Fruit fly (Drosophila melanogaster): Measurements from ENCODE around the gene Ipp.

Gene Ipp

DNA sequence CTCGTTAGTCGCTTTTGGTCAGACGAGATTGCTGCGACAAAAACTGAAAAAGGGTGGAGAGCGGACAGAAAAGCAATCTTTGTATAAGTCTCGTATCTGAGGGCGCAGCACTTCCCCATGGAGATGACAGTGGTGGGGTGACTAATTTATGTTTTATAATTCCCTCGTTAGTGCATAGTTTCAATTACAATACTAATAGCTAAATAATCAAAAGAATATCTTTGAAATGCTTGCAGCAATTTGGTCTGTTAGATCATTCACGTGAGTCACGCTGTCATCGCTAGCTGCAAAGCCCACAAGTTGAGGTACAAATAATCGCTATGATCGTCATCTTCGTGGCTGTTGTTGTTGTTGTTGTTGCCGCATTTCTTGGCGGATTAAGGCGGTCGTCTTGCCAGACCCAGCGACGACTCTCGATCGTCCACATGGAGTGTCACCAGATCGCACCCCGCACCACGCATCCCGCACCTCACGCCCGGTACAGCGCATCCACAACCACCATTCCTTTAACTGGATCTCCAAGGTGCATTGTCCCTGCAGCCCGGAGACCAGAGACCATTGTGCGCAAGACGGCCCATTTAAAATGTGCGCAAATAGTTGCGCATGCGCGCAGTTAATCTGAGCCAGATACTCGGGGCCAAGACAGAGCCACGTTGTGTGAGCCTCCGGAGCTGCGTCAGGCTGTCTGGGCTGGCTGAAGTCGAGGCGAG is 36.6 kb upstream of the Ipp start (continued):
- no peak for TF ChIP-seq CG6654 (GFP tag; optimal IDR thresholded peaks at IDR 0.05)
- TF ChIP-seq Doc3 (GFP tag; IDR thresholded peaks at IDR 0.05; ENCODE audit: partially characterized antibody), result peak; percentile 64
- TF ChIP-seq pita (GFP tag; optimal IDR thresholded peaks at IDR 0.05), result no peak
- no peak for TF ChIP-seq toy (GFP tag; IDR thresholded peaks at IDR 0.05)
- no peak for TF ChIP-seq CG13775 (GFP tag; optimal IDR thresholded peaks at IDR 0.05)
- no peak for TF ChIP-seq salm (tag; optimal IDR thresholded peaks at IDR 0.05)
- TF ChIP-seq CG3065 (GFP tag; optimal IDR thresholded peaks at IDR 0.05), result no peak
- TF ChIP-seq Dref (GFP tag; IDR thresholded peaks at IDR 0.05), result no peak
- no peak for TF ChIP-seq B-H1 (GFP tag; IDR thresholded peaks at IDR 0.05)
- TF ChIP-seq exex (tag; optimal IDR thresholded peaks at IDR 0.05), result no peak
- peak; percentile 74; the same call in 1 of the 2 replicates for TF ChIP-seq ara (GFP tag; IDR thresholded peaks at IDR 0.05)
- no peak for TF ChIP-seq CG17328 (GFP tag; IDR thresholded peaks at IDR 0.05)
- TF ChIP-seq z (GFP tag; IDR thresholded peaks at IDR 0.05), result no peak
- TF ChIP-seq HHEX (GFP tag; optimal IDR thresholded peaks at IDR 0.05), result no peak
- TF ChIP-seq Dbx (GFP tag; IDR thresholded peaks at IDR 0.05), result no peak
- no peak for TF ChIP-seq Ssrp (tag; optimal IDR thresholded peaks at IDR 0.05)
- TF ChIP-seq sob (GFP tag; IDR thresholded peaks at IDR 0.05), result peak; percentile 61; the same call in 1 of the 2 replicates
- TF ChIP-seq CG2129 (GFP tag; IDR thresholded peaks at IDR 0.05; ENCODE audit: partially characterized antibody), result 0 out of 2 replicates have a peak, but pooled peaks have one; percentile 19
- TF ChIP-seq MBD-R2 (GFP tag; IDR thresholded peaks at IDR 0.05), result no peak
- peak; percentile 49 for TF ChIP-seq CG18262 (tag; optimal IDR thresholded peaks at IDR 0.05)
- peak; percentile 47 for TF ChIP-seq ttk (GFP tag; IDR thresholded peaks at IDR 0.05)
- peak; percentile 19 for TF ChIP-seq CG5245 (GFP tag; optimal IDR thresholded peaks at IDR 0.05)
- TF ChIP-seq CG10267 (tag; optimal IDR thresholded peaks at IDR 0.05), result peak; percentile 23
- TF ChIP-seq croc (GFP tag; conservative IDR thresholded peaks at IDR 0.05), result peak; percentile 36; the same call in 1 of the 3 replicates
- TF ChIP-seq CG12155 (GFP tag; optimal IDR thresholded peaks at IDR 0.05), result no peak
- TF ChIP-seq CG17829 (tag; optimal IDR thresholded peaks at IDR 0.05), result peak; percentile 36
- no peak for TF ChIP-seq Meics (GFP tag; optimal IDR thresholded peaks at IDR 0.05)
- TF ChIP-seq CG6791 (GFP tag; IDR thresholded peaks at IDR 0.05; ENCODE audit: partially characterized antibody), result peak; percentile 59; the same call in 2 of the 3 replicates
- no peak for TF ChIP-seq CG12942 (GFP tag; optimal IDR thresholded peaks at IDR 0.05)
- TF ChIP-seq hbn (GFP tag; IDR thresholded peaks at IDR 0.05; ENCODE audit: partially characterized antibody), result peak; percentile 33; the same call in 1 of the 2 replicates
- no peak for TF ChIP-seq CG12219 (GFP tag; optimal IDR thresholded peaks at IDR 0.05)
- TF ChIP-seq sc (optimal IDR thresholded peaks at IDR 0.05), result no peak
- no peak for TF ChIP-seq sc (GFP tag; optimal IDR thresholded peaks at IDR 0.05)
- TF ChIP-seq CG6175 (GFP tag; IDR thresholded peaks at IDR 0.05), result no peak
- TF ChIP-seq Optix (GFP tag; IDR thresholded peaks at IDR 0.05), result 0 out of 3 replicates have a peak, but pooled peaks have one; percentile 28
- TF ChIP-seq CG14860 (GFP tag; IDR thresholded peaks at IDR 0.05; ENCODE audit: partially characterized antibody), result peak; percentile 45; the same call in 1 of the 3 replicates
- TF ChIP-seq CG18764 (GFP tag; optimal IDR thresholded peaks at IDR 0.05), result no peak
- peak; percentile 18 for TF ChIP-seq az2 (GFP tag; optimal IDR thresholded peaks at IDR 0.05)
- TF ChIP-seq chif (GFP tag; optimal IDR thresholded peaks at IDR 0.05), result peak; percentile 1 to 27
- TF ChIP-seq al (GFP tag; IDR thresholded peaks at IDR 0.05), result no peak
- TF ChIP-seq Dfd (GFP tag; optimal IDR thresholded peaks at IDR 0.05), result no peak
- peak; percentile 40 to 50 for TF ChIP-seq bsh (GFP tag; optimal IDR thresholded peaks at IDR 0.05)
- peak; percentile 18; the same call in 1 of the 3 replicates for TF ChIP-seq CG2199 (GFP tag; IDR thresholded peaks at IDR 0.05)
- TF ChIP-seq CG6272 (GFP tag; IDR thresholded peaks at IDR 0.05), result peak; percentile 24; the same call in 1 of the 2 replicates
- peak; percentile 81 for TF ChIP-seq sens (GFP tag)
- TF ChIP-seq CG12659 (GFP tag; optimal IDR thresholded peaks at IDR 0.05), result no peak
- TF ChIP-seq Dek (tag; optimal IDR thresholded peaks at IDR 0.05), result no peak
- TF ChIP-seq B-H2 (GFP tag; optimal IDR thresholded peaks at IDR 0.05), result no peak
- no peak for TF ChIP-seq hkb (optimal IDR thresholded peaks at IDR 0.05)
- TF ChIP-seq hkb (GFP tag; IDR thresholded peaks at IDR 0.05), result peak; percentile 54
